Worm (Caenorhabditis elegans) whole organism, dauer: ENCODE measurements around the gene nhr-132.

Experiments
- unc-62 ChIP-seq: sonication (generic microtip); optimal IDR thresholded peaks from 2 replicates; lab custom pipeline; 2017; ENCODE audit warnings: missing biosample characterization, missing genetic modification reagents, missing genetic modification characterization

The nhr-132 gene

DNA sequence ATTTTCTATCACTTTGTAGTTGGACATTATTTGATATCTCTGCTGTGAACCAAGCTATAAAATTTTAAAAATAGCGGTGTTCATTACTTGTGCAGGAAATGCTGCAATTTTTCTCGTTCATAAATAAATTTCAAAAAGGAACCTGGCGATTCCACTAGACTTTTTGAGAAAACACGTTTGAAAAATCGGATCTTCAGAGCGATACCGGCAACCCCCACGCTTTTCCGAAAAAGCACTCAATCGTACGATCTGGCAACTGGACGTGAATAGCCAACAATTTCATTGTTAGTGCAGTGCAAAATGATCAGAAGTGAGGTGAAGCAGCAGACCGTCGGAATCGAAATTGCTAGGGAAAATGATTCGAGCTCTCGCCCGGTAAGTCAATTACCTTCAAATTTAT, 47.4 kb downstream of the nhr-132 start, which contains the start of gene nstp-7:
Gene nstp-7 (plus strand): TSS at position 301 of the 400 bp plus-strand sequence.
- no peak for TF ChIP-seq unc-62

ce11 chrV:585472-585871, 51.2 kb downstream of the nhr-132 start, which contains the start of gene K06H6.2:
TSS of gene K06H6.2 (plus strand) at chrV:585772.
- TF ChIP-seq unc-62, result no peak
